Worm (Caenorhabditis elegans) whole organism, mixed stage, embryonic: ENCODE data around the gene F27B3.8.

Source experiments
- ceh-83 ChIP-seq: fragments of 200-800 bp; sonication (Bioruptor generic); optimal IDR thresholded peaks from 2 replicates; lab custom pipeline; 2018; ENCODE audit warnings: mild to moderate bottlenecking, missing genetic modification characterization, missing compliant biosample characterization
- ces-1 ChIP-seq: fragments of 150-350 bp; optimal IDR thresholded peaks from 2 replicates; lab custom pipeline; 2014; ENCODE audit warnings: missing biosample characterization, missing genetic modification reagents, missing genetic modification characterization
- elt-1 ChIP-seq: sonication (generic microtip); optimal IDR thresholded peaks from 2 replicates; lab custom pipeline; 2017; ENCODE audit warnings: missing genetic modification characterization, mild to moderate bottlenecking, missing compliant biosample characterization, antibody characterized with exemption, moderate library complexity, borderline replicate concordance; ENCODE audit not compliant: insufficient read depth
- elt-3 ChIP-seq: fragments of 150-350 bp; optimal IDR thresholded peaks from 2 replicates; lab custom pipeline; 2014; ENCODE audit warnings: missing biosample characterization, missing genetic modification characterization
- mep-1 ChIP-seq: fragments of 150-350 bp; optimal IDR thresholded peaks from 2 replicates; lab custom pipeline; 2017; ENCODE audit warnings: missing biosample characterization, missing genetic modification reagents, missing genetic modification characterization, inconsistent platforms
- nhr-28 ChIP-seq: fragments of 150-350 bp; optimal IDR thresholded peaks from 2 replicates; lab custom pipeline; 2014; ENCODE audit warnings: missing biosample characterization, missing genetic modification characterization
- pha-4 ChIP-seq: fragments of 150-350 bp; optimal IDR thresholded peaks from 2 replicates; lab custom pipeline; 2018; ENCODE audit warnings: missing biosample characterization, missing genetic modification reagents, missing genetic modification characterization
- snpc-4 ChIP-seq: fragments of 150-350 bp; optimal IDR thresholded peaks from 2 replicates; lab custom pipeline; 2014; ENCODE audit warnings: missing biosample characterization, missing genetic modification characterization
- unc-62 ChIP-seq: fragments of 150-350 bp; optimal IDR thresholded peaks from 2 replicates; lab custom pipeline; 2014; ENCODE audit warnings: missing biosample characterization, missing genetic modification reagents, missing genetic modification characterization
- ztf-11 ChIP-seq: fragments of 150-350 bp; optimal IDR thresholded peaks from 2 replicates; lab custom pipeline; 2014; ENCODE audit warnings: missing biosample characterization, missing genetic modification characterization

DNA sequence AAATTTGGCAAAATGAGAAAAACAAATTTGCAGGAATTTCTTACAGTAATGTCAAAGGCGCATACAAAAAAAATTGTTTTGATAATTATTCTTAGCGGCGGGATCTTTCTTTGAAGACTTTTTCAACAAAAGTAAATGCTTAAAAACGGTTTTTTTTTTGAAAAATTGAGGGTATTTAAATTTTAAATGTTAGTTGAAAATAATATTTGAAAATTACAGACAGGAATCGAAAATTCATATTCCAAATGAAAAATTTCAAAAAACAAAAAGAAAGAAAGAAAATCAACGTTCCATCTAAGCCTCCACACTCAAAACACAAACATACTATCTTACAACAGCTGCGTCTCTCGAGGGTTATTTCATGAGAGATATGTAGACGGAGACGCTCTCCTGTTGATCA lies 2.3 kb upstream of the F27B3.8 start:
- no peak for TF ChIP-seq nhr-28 (tag; lab: Kevin White, UChicago)
- TF ChIP-seq pha-4 (tag; lab: Kevin White, UChicago) = no peak
- no peak for TF ChIP-seq snpc-4
- no peak for TF ChIP-seq elt-1 (tag; lab: Kevin White, UChicago)
- TF ChIP-seq ces-1 (GFP tag; lab: Kevin White, UChicago) = no peak
- TF ChIP-seq mep-1 (tag; lab: Kevin White, UChicago) = no peak
- TF ChIP-seq unc-62 (GFP tag; lab: Kevin White, UChicago) = no peak
- TF ChIP-seq ztf-11 (tag; lab: Kevin White, UChicago) = no peak
- TF ChIP-seq ceh-83 = no peak
- TF ChIP-seq elt-3 (tag; lab: Kevin White, UChicago) = no peak
